Fruit fly (Drosophila melanogaster) whole organism, adult: Measurements from ENCODE around the gene Ku80.

Experiments used
- CG11617 ChIP-seq: fragments of 200-800 bp; sonication (Bioruptor generic); optimal IDR thresholded peaks from 2 replicates; lab custom pipeline; 2017; ENCODE audit warnings: mild to moderate bottlenecking, missing biosample characterization, missing genetic modification reagents, missing genetic modification characterization
- CG12768 ChIP-seq: fragments of 200-800 bp; sonication (Bioruptor generic); optimal IDR thresholded peaks from 2 replicates; lab custom pipeline; 2017; ENCODE audit warnings: missing biosample characterization, missing genetic modification characterization, mild to moderate bottlenecking, moderate library complexity, missing genetic modification reagents
- CG14711 ChIP-seq: fragments of 200-800 bp; sonication (Bioruptor generic); optimal IDR thresholded peaks from 2 replicates; lab custom pipeline; 2018; ENCODE audit warnings: missing biosample characterization, mild to moderate bottlenecking, missing genetic modification characterization, moderate library complexity
- CG1620 ChIP-seq: fragments of 200-800 bp; sonication (Bioruptor generic); optimal IDR thresholded peaks from 2 replicates; lab custom pipeline; 2016; ENCODE audit warnings: missing biosample characterization, missing genetic modification characterization
- CG33017 ChIP-seq: fragments of 200-800 bp; sonication (Bioruptor generic); optimal IDR thresholded peaks from 2 replicates; lab custom pipeline; 2018; ENCODE audit warnings: missing biosample characterization, mild to moderate bottlenecking, missing genetic modification characterization, moderate library complexity
- CG5204 ChIP-seq: fragments of 200-800 bp; sonication (Bioruptor generic); optimal IDR thresholded peaks from 2 replicates; lab custom pipeline; 2016; ENCODE audit warnings: missing biosample characterization, missing genetic modification characterization
- CG7045 ChIP-seq: fragments of 200-800 bp; sonication (Bioruptor generic); optimal IDR thresholded peaks from 2 replicates; lab custom pipeline; 2017; ENCODE audit warnings: missing biosample characterization, mild to moderate bottlenecking, missing genetic modification characterization
- CG7101 ChIP-seq: fragments of 200-800 bp; sonication (Bioruptor generic); optimal IDR thresholded peaks from 2 replicates; lab custom pipeline; 2018; ENCODE audit warnings: missing biosample characterization, mild to moderate bottlenecking, missing genetic modification characterization, moderate library complexity
- Clk ChIP-seq: fragments of 200-800 bp; sonication (Bioruptor generic); optimal IDR thresholded peaks from 2 replicates; lab custom pipeline; 2017; ENCODE audit warnings: missing biosample characterization, missing genetic modification characterization
- Crg-1 ChIP-seq: fragments of 200-800 bp; sonication (Bioruptor generic); optimal IDR thresholded peaks from 2 replicates; lab custom pipeline; 2016; ENCODE audit warnings: missing biosample characterization, missing genetic modification characterization
- Hr96 ChIP-seq: fragments of 200-800 bp; sonication (Bioruptor generic); optimal IDR thresholded peaks from 2 replicates; lab custom pipeline; 2016; ENCODE audit warnings: missing biosample characterization, missing genetic modification characterization
- Mnt ChIP-seq: fragments of 200-800 bp; sonication (Bioruptor generic); optimal IDR thresholded peaks from 2 replicates; lab custom pipeline; 2016; ENCODE audit warnings: missing biosample characterization, mild to moderate bottlenecking, missing genetic modification characterization
- bab1 ChIP-seq: fragments of 200-800 bp; sonication (Bioruptor generic); optimal IDR thresholded peaks from 3 replicates; lab custom pipeline; 2019; ENCODE audit warnings: missing biosample characterization, mild to moderate bottlenecking, missing genetic modification characterization, moderate library complexity
- cic ChIP-seq: fragments of 200-800 bp; sonication (Bioruptor generic); optimal IDR thresholded peaks from 2 replicates; lab custom pipeline; 2017; ENCODE audit warnings: missing biosample characterization, mild to moderate bottlenecking, missing genetic modification characterization, moderate library complexity
- cnc ChIP-seq, 2 experiments: fragments of >200 bp; optimal IDR thresholded peaks; 2 replicates each; lab custom pipeline; 2017
- kay ChIP-seq: fragments of 200-800 bp; sonication (Bioruptor generic); peaks from one replicate; lab custom pipeline; 2016; ENCODE audit warnings: missing biosample characterization, missing genetic modification characterization, borderline replicate concordance
- ovo ChIP-seq: fragments of 200-800 bp; sonication (Bioruptor generic); optimal IDR thresholded peaks from 2 replicates; lab custom pipeline; 2016; ENCODE audit warnings: missing biosample characterization, missing genetic modification characterization
- pad ChIP-seq: fragments of 200-800 bp; sonication (Bioruptor generic); optimal IDR thresholded peaks from 3 replicates; lab custom pipeline; 2017; ENCODE audit warnings: missing biosample characterization, missing genetic modification characterization, mild to moderate bottlenecking, moderate library complexity, missing genetic modification reagents
- tj ChIP-seq: fragments of 200-800 bp; sonication (Bioruptor generic); optimal IDR thresholded peaks from 3 replicates; lab custom pipeline; 2017; ENCODE audit warnings: missing biosample characterization, mild to moderate bottlenecking, missing genetic modification characterization, moderate library complexity
- toe ChIP-seq: fragments of 200-800 bp; sonication (Bioruptor generic); optimal IDR thresholded peaks from 2 replicates; lab custom pipeline; 2016; ENCODE audit warnings: missing biosample characterization, missing genetic modification characterization

Gene Ku80

dm6 chr2L:15746600-15747393 lies 24.2 kb downstream of the Ku80 start:
- TF ChIP-seq Mnt (GFP tag; lab: Kevin White, UChicago) (peak; percentile 9), pad (GFP tag; lab: Kevin White, UChicago) (peak; percentile 52), CG7045 (GFP tag; lab: Kevin White, UChicago) (peak; percentile 87), Clk (GFP tag; lab: Kevin White, UChicago) (peak; percentile 19), CG5204 (GFP tag; lab: Kevin White, UChicago) (peak; percentile 42), CG7101 (peak; percentile 88), CG14711 (tag; lab: Kevin White, UChicago) (peak; percentile 81), CG1620 (no peak), kay (peak; percentile 12), ovo (GFP tag; lab: Kevin White, UChicago) (peak; percentile 21), cic (GFP tag; lab: Kevin White, UChicago) (no peak), CG11617 (GFP tag; lab: Kevin White, UChicago) (peak; percentile 89), bab1 (GFP tag; lab: Kevin White, UChicago) (peak; percentile 86), CG12768 (GFP tag; lab: Kevin White, UChicago) (peak; percentile 68), Crg-1 (peak; percentile 50), tj (GFP tag; lab: Kevin White, UChicago) (peak; percentile 54), cnc (optimal IDR thresholded peaks at IDR 0.05; lab: Kevin White, UChicago) (no peak), CG33017 (tag; lab: Kevin White, UChicago) (peak; percentile 73), toe (peak; percentile 36), Hr96 (peak; percentile 15)

DNA sequence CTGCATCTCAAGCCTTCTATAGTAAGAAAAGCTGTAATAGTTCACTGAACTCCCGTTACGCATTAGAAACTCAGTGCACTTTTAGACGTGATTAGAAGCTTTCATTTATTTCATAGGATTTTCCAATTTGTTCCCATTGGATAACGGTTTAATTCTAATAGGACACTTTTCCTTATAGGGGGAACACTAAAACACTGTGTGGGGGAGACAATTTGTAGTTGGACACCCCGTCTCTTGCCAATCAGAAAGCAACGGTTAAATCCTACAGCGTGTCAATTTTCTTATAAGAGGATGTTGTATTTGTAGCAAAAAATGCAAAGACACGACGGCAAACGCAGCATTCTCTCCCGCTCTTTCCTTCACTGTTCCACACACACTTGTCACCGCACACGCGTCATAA lies 25.0 kb downstream of the Ku80 start:
- no peak for TF ChIP-seq CG7045 (GFP tag; lab: Kevin White, UChicago)
- TF ChIP-seq ovo (GFP tag; lab: Kevin White, UChicago), result no peak
- TF ChIP-seq pad (GFP tag; lab: Kevin White, UChicago), result no peak
- no peak for TF ChIP-seq CG1620
- TF ChIP-seq tj (GFP tag; lab: Kevin White, UChicago), result no peak

dm6 chr2L:15745036-15745854 lies 25.7 kb downstream of the Ku80 start:
- TF ChIP-seq ovo (GFP tag; lab: Kevin White, UChicago) (no peak), kay (peak; percentile 74), pad (GFP tag; lab: Kevin White, UChicago) (peak; percentile 99), CG7045 (GFP tag; lab: Kevin White, UChicago) (no peak)

dm6 chr2L:15743578-15743977 lies 27.4 kb downstream of the Ku80 start:
- TF ChIP-seq ovo (GFP tag; lab: Kevin White, UChicago), result no peak
- TF ChIP-seq cnc (optimal IDR thresholded peaks at IDR 0.05; lab: Kevin White, UChicago), result no peak
- no peak for TF ChIP-seq Clk (GFP tag; lab: Kevin White, UChicago)
- no peak for TF ChIP-seq cic (GFP tag; lab: Kevin White, UChicago)
- TF ChIP-seq bab1 (GFP tag; lab: Kevin White, UChicago), result no peak
- TF ChIP-seq CG5204 (GFP tag; lab: Kevin White, UChicago), result no peak
- TF ChIP-seq Mnt (GFP tag; lab: Kevin White, UChicago), result no peak
- TF ChIP-seq CG11617 (GFP tag; lab: Kevin White, UChicago), result no peak
- TF ChIP-seq CG1620, result no peak
- TF ChIP-seq CG7101, result no peak
- no peak for TF ChIP-seq toe
- no peak for TF ChIP-seq CG14711 (tag; lab: Kevin White, UChicago)
- TF ChIP-seq Hr96, result no peak
- no peak for TF ChIP-seq CG33017 (tag; lab: Kevin White, UChicago)
- no peak for TF ChIP-seq Crg-1
- no peak for TF ChIP-seq kay
- TF ChIP-seq pad (GFP tag; lab: Kevin White, UChicago), result no peak

dm6 chr2L:15742976-15743375 lies 28.0 kb downstream of the Ku80 start:
- TF ChIP-seq CG5204 (GFP tag; lab: Kevin White, UChicago) (no peak), CG33017 (tag; lab: Kevin White, UChicago) (no peak), CG12768 (GFP tag; lab: Kevin White, UChicago) (no peak), kay (no peak), bab1 (GFP tag; lab: Kevin White, UChicago) (no peak), cic (GFP tag; lab: Kevin White, UChicago) (no peak), CG7101 (no peak), cnc (optimal IDR thresholded peaks at IDR 0.05; lab: Kevin White, UChicago) (no peak), CG11617 (GFP tag; lab: Kevin White, UChicago) (no peak), tj (GFP tag; lab: Kevin White, UChicago) (no peak), CG7045 (GFP tag; lab: Kevin White, UChicago) (no peak), CG1620 (no peak)

- TF ChIP-seq CG5204 (GFP tag; lab: Kevin White, UChicago), result no peak
- TF ChIP-seq CG12768 (GFP tag; lab: Kevin White, UChicago), result no peak
- TF ChIP-seq toe, result no peak
- no peak for TF ChIP-seq CG7045 (GFP tag; lab: Kevin White, UChicago)
- no peak for TF ChIP-seq ovo (GFP tag; lab: Kevin White, UChicago)
- no peak for TF ChIP-seq CG1620
- no peak for TF ChIP-seq Clk (GFP tag; lab: Kevin White, UChicago)
- no peak for TF ChIP-seq CG33017 (tag; lab: Kevin White, UChicago)
- no peak for TF ChIP-seq cnc (optimal IDR thresholded peaks at IDR 0.05; lab: Kevin White, UChicago)
These were observed 29.5 kb downstream of the Ku80 start for dm6 chr2L:15741418-15741817.
